Fruit fly (Drosophila melanogaster) whole organism, embryonic: ENCODE results near the gene Nepl20.

ENCODE experiments used
- Atf6 ChIP-seq: fragments of 200-800 bp; sonication (Bioruptor generic); IDR thresholded peaks from 2 replicates; pipeline ENCODE4 v1.3.6; 2022; ENCODE audit warnings: missing biosample characterization, missing genetic modification characterization
- CG10543 ChIP-seq: fragments of 200-800 bp; sonication (Bioruptor generic); optimal IDR thresholded peaks from 3 replicates; lab custom pipeline; 2017; ENCODE audit warnings: missing biosample characterization, mild to moderate bottlenecking, missing genetic modification characterization, moderate library complexity
- CG10565 ChIP-seq: fragments of 200-800 bp; sonication (Bioruptor generic); optimal IDR thresholded peaks from 3 replicates; lab custom pipeline; 2016; ENCODE audit warnings: missing biosample characterization, mild to moderate bottlenecking, missing genetic modification characterization
- CG11504 ChIP-seq: fragments of 200-800 bp; sonication (Bioruptor generic); optimal IDR thresholded peaks from 3 replicates; lab custom pipeline; 2019; ENCODE audit warnings: missing biosample characterization, mild to moderate bottlenecking, missing genetic modification characterization, moderate library complexity
- CG12299 ChIP-seq: fragments of 200-800 bp; sonication (Bioruptor generic); optimal IDR thresholded peaks from 2 replicates; lab custom pipeline; 2018; ENCODE audit warnings: missing biosample characterization, mild to moderate bottlenecking, missing genetic modification characterization
- CG31388 ChIP-seq: fragments of 200-800 bp; sonication (Bioruptor generic); optimal IDR thresholded peaks from 2 replicates; lab custom pipeline; 2016; ENCODE audit warnings: missing biosample characterization, missing genetic modification characterization
- CG34376 ChIP-seq: fragments of 200-800 bp; sonication (Bioruptor generic); optimal IDR thresholded peaks from 2 replicates; lab custom pipeline; 2018; ENCODE audit warnings: missing biosample characterization, mild to moderate bottlenecking, missing genetic modification characterization
- CG3995 ChIP-seq: fragments of 200-800 bp; sonication (Bioruptor generic); optimal IDR thresholded peaks from 3 replicates; lab custom pipeline; 2016; ENCODE audit warnings: missing biosample characterization, missing genetic modification characterization
- CG4424 ChIP-seq: fragments of 200-800 bp; sonication (Bioruptor generic); optimal IDR thresholded peaks from 3 replicates; lab custom pipeline; 2016; ENCODE audit warnings: missing biosample characterization, missing genetic modification characterization
- CG5180 ChIP-seq: fragments of 200-800 bp; sonication (Bioruptor generic); optimal IDR thresholded peaks from 3 replicates; lab custom pipeline; 2017; ENCODE audit warnings: missing biosample characterization, missing genetic modification characterization, mild to moderate bottlenecking, moderate library complexity, missing genetic modification reagents
- CG5953 ChIP-seq: fragments of 200-800 bp; sonication (Bioruptor generic); IDR thresholded peaks from 2 replicates; pipeline ENCODE4 v1.3.6; 2022; ENCODE audit warnings: missing biosample characterization, missing genetic modification characterization
- CG7786 ChIP-seq: fragments of 200-800 bp; sonication (Bioruptor generic); optimal IDR thresholded peaks from 2 replicates; lab custom pipeline; 2016; ENCODE audit warnings: missing biosample characterization, missing genetic modification characterization
- CoRest ChIP-seq: fragments of 200-800 bp; sonication (Bioruptor generic); optimal IDR thresholded peaks from 3 replicates; lab custom pipeline; 2018; ENCODE audit warnings: missing biosample characterization, mild to moderate bottlenecking, missing genetic modification characterization, moderate library complexity
- D19A ChIP-seq: fragments of 200-800 bp; optimal IDR thresholded peaks from 3 replicates; lab custom pipeline; 2019; ENCODE audit warnings: missing biosample characterization, mild to moderate bottlenecking, missing genetic modification characterization, moderate library complexity
- Dfd ChIP-seq, 2 experiments: fragments of >200 bp; optimal IDR thresholded peaks; 2 replicates each; lab custom pipeline; 2017; ENCODE audit warnings: missing biosample characterization in 2 of 2, missing genetic modification characterization in 2 of 2
- GATAe ChIP-seq: fragments of 200-800 bp; sonication (Bioruptor generic); conservative IDR thresholded peaks from 2 replicates; pipeline ENCODE4 v1.3.6; 2022; ENCODE audit warnings: missing biosample characterization, missing genetic modification characterization
- HmgZ ChIP-seq: fragments of 200-800 bp; sonication (Bioruptor generic); optimal IDR thresholded peaks from 2 replicates; lab custom pipeline; 2018; ENCODE audit warnings: missing biosample characterization, mild to moderate bottlenecking, missing genetic modification characterization
- Hr78 ChIP-seq, 2 experiments: fragments of 200-800 bp in 1 of 2; fragments of >200 bp in 1 of 2; sonication (Bioruptor generic) in 1 of 2; optimal IDR thresholded peaks; 2 replicates each; lab custom pipeline; 2017 to 2019; ENCODE audit warnings: missing biosample characterization in 2 of 2, missing genetic modification characterization in 2 of 2, mild to moderate bottlenecking in 1 of 2, moderate library complexity in 1 of 2
- Kr ChIP-seq: fragments of 200-800 bp; sonication (Bioruptor generic); optimal IDR thresholded peaks from 2 replicates; lab custom pipeline; 2017; ENCODE audit warnings: missing biosample characterization, mild to moderate bottlenecking, missing genetic modification characterization
- MBD-R2 ChIP-seq: fragments of 200-800 bp; sonication (Bioruptor generic); IDR thresholded peaks from 2 replicates; pipeline ENCODE4 v1.3.6; 2022; ENCODE audit warnings: missing biosample characterization, missing genetic modification characterization
- MTF-1 ChIP-seq: fragments of 200-800 bp; sonication (Bioruptor generic); optimal IDR thresholded peaks from 2 replicates; lab custom pipeline; 2018; ENCODE audit warnings: missing biosample characterization, mild to moderate bottlenecking, missing genetic modification characterization, borderline replicate concordance
- Med ChIP-seq: fragments of 200-800 bp; sonication (Bioruptor generic); peaks from one replicate; lab custom pipeline; 2016; ENCODE audit warnings: missing biosample characterization, missing genetic modification characterization, mild to moderate bottlenecking, inconsistent platforms, moderate library complexity
- NK7.1 ChIP-seq: fragments of 200-800 bp; sonication (Bioruptor generic); optimal IDR thresholded peaks from 3 replicates; lab custom pipeline; 2016; ENCODE audit warnings: missing biosample characterization, missing genetic modification characterization
- Sox102F ChIP-seq: fragments of 200-800 bp; sonication (Bioruptor generic); optimal IDR thresholded peaks from 2 replicates; lab custom pipeline; 2018; ENCODE audit warnings: missing biosample characterization, mild to moderate bottlenecking, missing genetic modification characterization, moderate library complexity
- Tbp ChIP-seq: fragments of >200 bp; optimal IDR thresholded peaks from 2 replicates; lab custom pipeline; 2018; ENCODE audit warnings: missing biosample characterization, missing genetic modification characterization
- Trl ChIP-seq, 3 experiments: fragments of >200 bp in 2 of 3; fragments of 200-800 bp in 1 of 3; sonication (Bioruptor generic) in 1 of 3; optimal IDR thresholded peaks; 2 replicates in 1 of 3; 3 replicates in 2 of 3; lab custom pipeline; 2016 to 2017; ENCODE audit warnings: missing biosample characterization in 1 of 3, missing genetic modification characterization in 1 of 3
- aop ChIP-seq: fragments of 200-800 bp; sonication (Bioruptor generic); IDR thresholded peaks from 2 replicates; pipeline ENCODE4 v1.3.6; 2022; ENCODE audit warnings: missing biosample characterization, missing genetic modification characterization
- cad ChIP-seq: fragments of >200 bp; optimal IDR thresholded peaks from 2 replicates; lab custom pipeline; 2017; ENCODE audit warnings: missing biosample characterization, missing genetic modification characterization
- chinmo ChIP-seq: fragments of 200-800 bp; sonication (Bioruptor generic); IDR thresholded peaks from 4 replicates; pipeline ENCODE4 v1.3.6; 2022; ENCODE audit warnings: missing biosample characterization, missing genetic modification characterization; ENCODE audit not compliant: partially characterized antibody
- chm ChIP-seq: fragments of 200-800 bp; sonication (Bioruptor generic); IDR thresholded peaks from 2 replicates; pipeline ENCODE4 v1.3.6; 2022; ENCODE audit warnings: missing biosample characterization, missing genetic modification characterization
- ftz-f1 ChIP-seq: fragments of 200-800 bp; sonication (Bioruptor generic); optimal IDR thresholded peaks from 2 replicates; lab custom pipeline; 2016; ENCODE audit warnings: missing biosample characterization, missing genetic modification characterization
- grau ChIP-seq: fragments of 200-800 bp; optimal IDR thresholded peaks from 3 replicates; lab custom pipeline; 2019; ENCODE audit warnings: missing biosample characterization, mild to moderate bottlenecking, missing genetic modification characterization, moderate library complexity
- ham ChIP-seq: fragments of 200-800 bp; sonication (Bioruptor generic); IDR thresholded peaks from 2 replicates; pipeline ENCODE4 v1.3.6; 2022; ENCODE audit warnings: missing biosample characterization, missing genetic modification characterization
- hth ChIP-seq: fragments of >200 bp; optimal IDR thresholded peaks from 2 replicates; lab custom pipeline; 2017; ENCODE audit warnings: inconsistent platforms
- knrl ChIP-seq: fragments of 200-800 bp; sonication (Bioruptor generic); IDR thresholded peaks from 3 replicates; pipeline ENCODE4 v1.3.6; 2022; ENCODE audit warnings: missing biosample characterization, missing genetic modification characterization; ENCODE audit not compliant: partially characterized antibody
- mld ChIP-seq: fragments of 200-800 bp; sonication (Bioruptor generic); IDR thresholded peaks from 3 replicates; pipeline ENCODE4 v1.3.6; 2022; ENCODE audit warnings: missing biosample characterization, missing genetic modification characterization; ENCODE audit not compliant: partially characterized antibody
- nerfin-2 ChIP-seq: fragments of 200-800 bp; sonication (Bioruptor generic); IDR thresholded peaks from 2 replicates; pipeline ENCODE4 v1.3.6; 2022; ENCODE audit warnings: missing biosample characterization, missing genetic modification characterization; ENCODE audit not compliant: partially characterized antibody
- salm ChIP-seq: fragments of 200-800 bp; sonication (Bioruptor generic); optimal IDR thresholded peaks from 2 replicates; lab custom pipeline; 2018; ENCODE audit warnings: missing biosample characterization, mild to moderate bottlenecking, missing genetic modification characterization
- sd ChIP-seq: fragments of 200-800 bp; sonication (Bioruptor generic); optimal IDR thresholded peaks from 3 replicates; lab custom pipeline; 2018; ENCODE audit warnings: missing biosample characterization, mild to moderate bottlenecking, missing genetic modification characterization, moderate library complexity
- sima ChIP-seq: fragments of 200-800 bp; sonication (Bioruptor generic); optimal IDR thresholded peaks from 2 replicates; lab custom pipeline; 2016; ENCODE audit warnings: missing biosample characterization, missing genetic modification characterization
- sqz ChIP-seq: fragments of 200-800 bp; sonication (Bioruptor generic); optimal IDR thresholded peaks from 3 replicates; lab custom pipeline; 2018; ENCODE audit warnings: missing biosample characterization, mild to moderate bottlenecking, missing genetic modification characterization
- vvl ChIP-seq: fragments of 200-800 bp; sonication (Bioruptor generic); IDR thresholded peaks from 2 replicates; pipeline ENCODE4 v1.3.6; 2022; ENCODE audit warnings: missing biosample characterization, missing genetic modification characterization
- wek ChIP-seq: fragments of 200-800 bp; sonication (Bioruptor generic); optimal IDR thresholded peaks from 3 replicates; lab custom pipeline; 2018; ENCODE audit warnings: missing biosample characterization, mild to moderate bottlenecking, missing genetic modification characterization, moderate library complexity

Nepl20 gene

dm6 chr3R:28897891-28898290 is 17.3 kb downstream of the Nepl20 start:
- TF ChIP-seq CG10565 (GFP tag; lab: Kevin White, UChicago), result no peak
- TF ChIP-seq CG31388 (GFP tag; lab: Kevin White, UChicago), result no peak
- TF ChIP-seq MTF-1 (GFP tag; lab: Kevin White, UChicago), result no peak
- TF ChIP-seq NK7.1 (GFP tag; lab: Kevin White, UChicago), result no peak
- TF ChIP-seq grau, result no peak
- no peak for TF ChIP-seq HmgZ (tag; lab: Kevin White, UChicago)
- no peak for TF ChIP-seq cad (GFP tag; lab: Kevin White, UChicago)
- TF ChIP-seq CG34376 (GFP tag; lab: Kevin White, UChicago), result no peak
- TF ChIP-seq ftz-f1 (GFP tag; lab: Kevin White, UChicago), result peak; percentile 64
- no peak for TF ChIP-seq ham (GFP tag; lab: Robert Waterston, UW)
- TF ChIP-seq Dfd (GFP tag; optimal IDR thresholded peaks at IDR 0.05; lab: Kevin White, UChicago), result no peak
- no peak for TF ChIP-seq CG11504 (tag; lab: Kevin White, UChicago)
- TF ChIP-seq MBD-R2 (GFP tag; lab: Robert Waterston, UW), result no peak
- no peak for TF ChIP-seq sqz (GFP tag; lab: Kevin White, UChicago)
- peak; percentile 79; the same call in 2 of the 4 replicates for TF ChIP-seq chinmo (GFP tag; lab: Robert Waterston, UW)
- no peak for TF ChIP-seq CG12299
- TF ChIP-seq sd (tag; lab: Kevin White, UChicago), result peak; percentile 54
- TF ChIP-seq knrl (GFP tag; lab: Robert Waterston, UW), result no peak
- no peak; the same call in 1 of the 2 replicates for TF ChIP-seq vvl (GFP tag; lab: Robert Waterston, UW)
- no peak for TF ChIP-seq Hr78 (GFP tag; optimal IDR thresholded peaks at IDR 0.05; lab: Kevin White, UChicago)
- TF ChIP-seq Sox102F, result no peak
- peak; percentile 1 for TF ChIP-seq salm (tag; lab: Kevin White, UChicago)
- peak; percentile 5 for TF ChIP-seq CG5180
- TF ChIP-seq CG10543 (GFP tag; lab: Kevin White, UChicago), result no peak
- TF ChIP-seq wek (GFP tag; lab: Kevin White, UChicago), result no peak
- TF ChIP-seq CG5953 (GFP tag; lab: Robert Waterston, UW), result no peak
- TF ChIP-seq mld (GFP tag; lab: Robert Waterston, UW), result no peak
- TF ChIP-seq Atf6 (GFP tag; lab: Robert Waterston, UW), result no peak
- TF ChIP-seq Trl (optimal IDR thresholded peaks at IDR 0.05; lab: Kevin White, UChicago), result no peak
- TF ChIP-seq Trl (GFP tag; optimal IDR thresholded peaks at IDR 0.05; lab: Kevin White, UChicago), result no peak
- TF ChIP-seq hth (lab: Kevin White, UChicago), result no peak
- no peak for TF ChIP-seq CG4424 (GFP tag; lab: Kevin White, UChicago)
- no peak for TF ChIP-seq sima (GFP tag; lab: Kevin White, UChicago)
- TF ChIP-seq aop (GFP tag; lab: Robert Waterston, UW), result no peak
- no peak for TF ChIP-seq CoRest (tag; lab: Kevin White, UChicago)
- no peak for TF ChIP-seq Tbp
- no peak for TF ChIP-seq D19A (tag; lab: Kevin White, UChicago)
- no peak for TF ChIP-seq CG7786 (GFP tag; lab: Kevin White, UChicago)
- TF ChIP-seq Med (GFP tag; lab: Kevin White, UChicago), result no peak
- TF ChIP-seq chm, result no peak
- no peak for TF ChIP-seq Kr (GFP tag; lab: Kevin White, UChicago)
- no peak for TF ChIP-seq GATAe (GFP tag; lab: Robert Waterston, UW)
- TF ChIP-seq nerfin-2 (GFP tag; lab: Robert Waterston, UW), result no peak
- TF ChIP-seq CG3995 (GFP tag; lab: Kevin White, UChicago), result no peak
